Worm (Caenorhabditis elegans) whole organism, L3 larva: ENCODE data around the gene Y41C4A.11.

Experiments used
- ama-1 ChIP-seq: fragments of 150-350 bp; optimal IDR thresholded peaks from 2 replicates; lab custom pipeline; 2018
- ceh-82 ChIP-seq: fragments of 150-350 bp; optimal IDR thresholded peaks from 2 replicates; lab custom pipeline; 2014; ENCODE audit warnings: missing biosample characterization, missing genetic modification characterization
- elt-2 ChIP-seq: sonication (generic microtip); optimal IDR thresholded peaks from 2 replicates; lab custom pipeline; 2016; ENCODE audit warnings: missing genetic modification reagents, mild to moderate bottlenecking, missing genetic modification characterization, missing compliant biosample characterization
- fkh-10 ChIP-seq: sonication (generic microtip); optimal IDR thresholded peaks from 2 replicates; lab custom pipeline; 2017; ENCODE audit warnings: missing biosample characterization, missing genetic modification reagents, missing genetic modification characterization
- jun-1 ChIP-seq: fragments of 150-350 bp; optimal IDR thresholded peaks from 2 replicates; lab custom pipeline; 2014; ENCODE audit warnings: missing biosample characterization, missing genetic modification reagents, missing genetic modification characterization
- mdl-1 ChIP-seq: fragments of 150-350 bp; optimal IDR thresholded peaks from 2 replicates; lab custom pipeline; 2014; ENCODE audit warnings: missing biosample characterization, missing genetic modification characterization
- nhr-28 ChIP-seq: fragments of 150-350 bp; optimal IDR thresholded peaks from 2 replicates; lab custom pipeline; 2014; ENCODE audit warnings: missing biosample characterization, missing genetic modification characterization
- pha-4 ChIP-seq: fragments of 150-350 bp; optimal IDR thresholded peaks from 2 replicates; lab custom pipeline; 2014; ENCODE audit warnings: missing biosample characterization, missing genetic modification reagents, missing genetic modification characterization
- pqm-1 ChIP-seq: fragments of 150-350 bp; optimal IDR thresholded peaks from 2 replicates; lab custom pipeline; 2017; ENCODE audit warnings: missing biosample characterization, missing genetic modification characterization, inconsistent platforms
- snpc-4 ChIP-seq: fragments of 150-350 bp; optimal IDR thresholded peaks from 2 replicates; lab custom pipeline; 2014; ENCODE audit warnings: missing biosample characterization, missing genetic modification characterization
- tbx-2 ChIP-seq: sonication (generic microtip); optimal IDR thresholded peaks from 2 replicates; lab custom pipeline; 2016; ENCODE audit warnings: mild to moderate bottlenecking, missing genetic modification characterization, missing compliant biosample characterization

ce11 chrIII:11746718-11747117, 27.1 kb downstream of the Y41C4A.11 start, which contains the start of gene mrt-2:
- TF ChIP-seq mdl-1 (no peak), ceh-82 (tag; lab: Kevin White, UChicago) (no peak), jun-1 (tag; lab: Kevin White, UChicago) (no peak), nhr-28 (tag; lab: Kevin White, UChicago) (no peak), snpc-4 (tag; lab: Kevin White, UChicago) (peak; percentile 43), tbx-2 (tag; lab: Kevin White, UChicago) (no peak), elt-2 (tag; lab: Kevin White, UChicago) (peak; percentile 22), pha-4 (peak; percentile 77), pqm-1 (tag; lab: Kevin White, UChicago) (no peak), ama-1 (no peak), fkh-10 (GFP tag; lab: Kevin White, UChicago) (no peak)
